Fruit fly (Drosophila melanogaster) whole organism, embryonic: ENCODE results near the gene CG42299.

ENCODE experiments used
- Atf3 ChIP-seq: fragments of 200-800 bp; sonication (Bioruptor generic); optimal IDR thresholded peaks from 3 replicates; lab custom pipeline; 2016; ENCODE audit warnings: missing biosample characterization, missing genetic modification characterization
- Awh ChIP-seq: fragments of 200-800 bp; sonication (Bioruptor generic); IDR thresholded peaks from 2 replicates; pipeline ENCODE4, ENCODE4 v1.3.6; 2022; ENCODE audit warnings: missing biosample characterization, missing genetic modification characterization
- Bdp1 ChIP-seq: fragments of 200-800 bp; sonication (Bioruptor generic); optimal IDR thresholded peaks from 3 replicates; lab custom pipeline; 2016; ENCODE audit warnings: missing biosample characterization, missing genetic modification characterization
- Blimp-1 ChIP-seq: fragments of 200-800 bp; sonication (Bioruptor generic); optimal IDR thresholded peaks from 3 replicates; lab custom pipeline; 2018; ENCODE audit warnings: missing biosample characterization, missing genetic modification characterization, mild to moderate bottlenecking, moderate library complexity, missing genetic modification reagents
- CG10147 ChIP-seq: fragments of 200-800 bp; sonication (Bioruptor generic); optimal IDR thresholded peaks from 2 replicates; lab custom pipeline; 2019; ENCODE audit warnings: missing biosample characterization, mild to moderate bottlenecking, missing genetic modification characterization, moderate library complexity
- CG10543 ChIP-seq: fragments of 200-800 bp; sonication (Bioruptor generic); optimal IDR thresholded peaks from 3 replicates; lab custom pipeline; 2017; ENCODE audit warnings: missing biosample characterization, mild to moderate bottlenecking, missing genetic modification characterization, moderate library complexity
- CG10565 ChIP-seq: fragments of 200-800 bp; sonication (Bioruptor generic); optimal IDR thresholded peaks from 3 replicates; lab custom pipeline; 2016; ENCODE audit warnings: missing biosample characterization, mild to moderate bottlenecking, missing genetic modification characterization
- CG10654 ChIP-seq: fragments of 200-800 bp; sonication (Bioruptor generic); optimal IDR thresholded peaks from 2 replicates; lab custom pipeline; 2016; ENCODE audit warnings: missing biosample characterization, missing genetic modification characterization
- CG11247 ChIP-seq: fragments of 200-800 bp; sonication (Bioruptor generic); IDR thresholded peaks from 2 replicates; pipeline ENCODE4 v1.3.6; 2022; ENCODE audit warnings: missing biosample characterization, missing genetic modification characterization
- CG12071 ChIP-seq: fragments of 200-800 bp; sonication (Bioruptor generic); optimal IDR thresholded peaks from 3 replicates; lab custom pipeline; 2018; ENCODE audit warnings: missing biosample characterization, mild to moderate bottlenecking, missing genetic modification characterization
- CG12744 ChIP-seq: fragments of 200-800 bp; sonication (Bioruptor generic); optimal IDR thresholded peaks from 2 replicates; lab custom pipeline; 2016; ENCODE audit warnings: missing biosample characterization, missing genetic modification characterization
- CG15479 ChIP-seq: fragments of 200-800 bp; sonication (Bioruptor generic); optimal IDR thresholded peaks from 3 replicates; lab custom pipeline; 2019; ENCODE audit warnings: missing biosample characterization, mild to moderate bottlenecking, missing genetic modification characterization, moderate library complexity
- CG1603 ChIP-seq: fragments of 200-800 bp; sonication (Bioruptor generic); optimal IDR thresholded peaks from 2 replicates; lab custom pipeline; 2019; ENCODE audit warnings: missing biosample characterization, mild to moderate bottlenecking, missing genetic modification characterization, moderate library complexity
- CG1647 ChIP-seq: fragments of 200-800 bp; sonication (Bioruptor generic); optimal IDR thresholded peaks from 3 replicates; lab custom pipeline; 2016; ENCODE audit warnings: missing biosample characterization, missing genetic modification characterization
- CG16813 ChIP-seq: fragments of 200-800 bp; sonication (Bioruptor generic); IDR thresholded peaks from 3 replicates; pipeline ENCODE4 v1.3.6; 2022; ENCODE audit warnings: missing biosample characterization, missing genetic modification characterization; ENCODE audit not compliant: partially characterized antibody
- CG17385 ChIP-seq: fragments of 200-800 bp; sonication (Bioruptor generic); optimal IDR thresholded peaks from 3 replicates; lab custom pipeline; 2018; ENCODE audit warnings: missing biosample characterization, mild to moderate bottlenecking, missing genetic modification characterization
- CG17802 ChIP-seq: fragments of 200-800 bp; sonication (Bioruptor generic); optimal IDR thresholded peaks from 2 replicates; lab custom pipeline; 2018; ENCODE audit warnings: missing biosample characterization, mild to moderate bottlenecking, missing genetic modification characterization, moderate library complexity
- CG18476 ChIP-seq: fragments of 200-800 bp; sonication (Bioruptor generic); optimal IDR thresholded peaks from 2 replicates; lab custom pipeline; 2016; ENCODE audit warnings: missing biosample characterization, mild to moderate bottlenecking, missing genetic modification characterization
- CG2199 ChIP-seq: fragments of 200-800 bp; sonication (Bioruptor generic); IDR thresholded peaks from 3 replicates; pipeline ENCODE4 v1.3.6; 2022; ENCODE audit warnings: missing biosample characterization, missing genetic modification characterization
- CG4424 ChIP-seq: fragments of 200-800 bp; sonication (Bioruptor generic); optimal IDR thresholded peaks from 3 replicates; lab custom pipeline; 2016; ENCODE audit warnings: missing biosample characterization, missing genetic modification characterization
- CG6254 ChIP-seq: fragments of 200-800 bp; sonication (Bioruptor generic); optimal IDR thresholded peaks from 3 replicates; lab custom pipeline; 2017; ENCODE audit warnings: mild to moderate bottlenecking, missing biosample characterization, missing genetic modification reagents, missing genetic modification characterization
- CG9876 ChIP-seq: fragments of 200-800 bp; sonication (Bioruptor generic); optimal IDR thresholded peaks from 2 replicates; lab custom pipeline; 2016; ENCODE audit warnings: missing biosample characterization, missing genetic modification characterization
- CkIIα-i1 ChIP-seq: fragments of 200-800 bp; sonication (Bioruptor generic); IDR thresholded peaks from 2 replicates; pipeline ENCODE4 v1.3.6; 2022; ENCODE audit warnings: missing biosample characterization, missing genetic modification characterization
- Dad ChIP-seq: fragments of 200-800 bp; sonication (Bioruptor generic); optimal IDR thresholded peaks from 3 replicates; lab custom pipeline; 2016; ENCODE audit warnings: missing biosample characterization, missing genetic modification characterization
- Dbx ChIP-seq: fragments of 200-800 bp; sonication (Bioruptor generic); IDR thresholded peaks from 3 replicates; pipeline ENCODE4 v1.3.6; 2022; ENCODE audit warnings: missing biosample characterization, missing genetic modification characterization
- Deaf1 ChIP-seq: fragments of 200-800 bp; optimal IDR thresholded peaks from 3 replicates; lab custom pipeline; 2019; ENCODE audit warnings: missing biosample characterization, mild to moderate bottlenecking, missing genetic modification characterization, moderate library complexity
- Dp ChIP-seq: fragments of 200-800 bp; sonication (Bioruptor generic); optimal IDR thresholded peaks from 2 replicates; lab custom pipeline; 2018; ENCODE audit warnings: missing biosample characterization, mild to moderate bottlenecking, missing genetic modification characterization, moderate library complexity
- H15 ChIP-seq: fragments of 200-800 bp; sonication (Bioruptor generic); IDR thresholded peaks from 3 replicates; pipeline ENCODE4 v1.3.6; 2022; ENCODE audit warnings: missing biosample characterization, missing genetic modification characterization
- HLH54F ChIP-seq: fragments of 200-800 bp; sonication (Bioruptor generic); optimal IDR thresholded peaks from 3 replicates; lab custom pipeline; 2016; ENCODE audit warnings: missing biosample characterization, missing genetic modification characterization
- HLHmδ ChIP-seq: fragments of 200-800 bp; sonication (Bioruptor generic); optimal IDR thresholded peaks from 2 replicates; lab custom pipeline; 2018; ENCODE audit warnings: missing biosample characterization, mild to moderate bottlenecking, missing genetic modification characterization, moderate library complexity
- Hsf ChIP-seq: fragments of 200-800 bp; sonication (Bioruptor generic); optimal IDR thresholded peaks from 3 replicates; lab custom pipeline; 2016; ENCODE audit warnings: missing biosample characterization, missing genetic modification characterization
- MTF-1 ChIP-seq: fragments of 200-800 bp; sonication (Bioruptor generic); optimal IDR thresholded peaks from 2 replicates; lab custom pipeline; 2018; ENCODE audit warnings: missing biosample characterization, mild to moderate bottlenecking, missing genetic modification characterization, borderline replicate concordance
- Optix ChIP-seq: fragments of 200-800 bp; sonication (Bioruptor generic); IDR thresholded peaks from 3 replicates; pipeline ENCODE4 v1.3.6; 2022; ENCODE audit warnings: missing biosample characterization, missing genetic modification characterization
- Ssrp ChIP-seq: fragments of 200-800 bp; sonication (Bioruptor generic); optimal IDR thresholded peaks from 2 replicates; lab custom pipeline; 2018; ENCODE audit warnings: missing biosample characterization, mild to moderate bottlenecking, missing genetic modification characterization, moderate library complexity
- Trl ChIP-seq, 3 experiments: fragments of >200 bp in 2 of 3; fragments of 200-800 bp in 1 of 3; sonication (Bioruptor generic) in 1 of 3; optimal IDR thresholded peaks; 2 replicates in 1 of 3; 3 replicates in 2 of 3; lab custom pipeline; 2016 to 2017; ENCODE audit warnings: missing biosample characterization in 1 of 3, missing genetic modification characterization in 1 of 3
- Xbp1 ChIP-seq: fragments of 200-800 bp; sonication (Bioruptor generic); optimal IDR thresholded peaks from 3 replicates; lab custom pipeline; 2016; ENCODE audit warnings: missing biosample characterization, mild to moderate bottlenecking, missing genetic modification characterization
- bab2 ChIP-seq: fragments of 200-800 bp; sonication (Bioruptor generic); optimal IDR thresholded peaks from 2 replicates; lab custom pipeline; 2016; ENCODE audit warnings: missing biosample characterization, missing genetic modification characterization
- bigmax ChIP-seq: fragments of 200-800 bp; sonication (Bioruptor generic); optimal IDR thresholded peaks from 2 replicates; lab custom pipeline; 2018; ENCODE audit warnings: missing biosample characterization, mild to moderate bottlenecking, missing genetic modification characterization
- crc ChIP-seq: fragments of 200-800 bp; sonication (Bioruptor generic); optimal IDR thresholded peaks from 2 replicates; lab custom pipeline; 2016; ENCODE audit warnings: missing biosample characterization, missing genetic modification characterization
- da ChIP-seq: fragments of 200-800 bp; sonication (Bioruptor generic); optimal IDR thresholded peaks from 2 replicates; lab custom pipeline; 2016; ENCODE audit warnings: missing biosample characterization, missing genetic modification characterization
- disco-r ChIP-seq: fragments of 200-800 bp; sonication (Bioruptor generic); optimal IDR thresholded peaks from 2 replicates; lab custom pipeline; 2016; ENCODE audit warnings: missing biosample characterization, missing genetic modification characterization
- dm ChIP-seq: fragments of 200-800 bp; sonication (Bioruptor generic); optimal IDR thresholded peaks from 3 replicates; lab custom pipeline; 2016; ENCODE audit warnings: missing biosample characterization, missing genetic modification characterization
- exex ChIP-seq: fragments of 200-800 bp; sonication (Bioruptor generic); optimal IDR thresholded peaks from 4 replicates; lab custom pipeline; 2018; ENCODE audit warnings: missing biosample characterization, mild to moderate bottlenecking, missing genetic modification characterization, moderate library complexity
- fd96Cb ChIP-seq: fragments of 200-800 bp; sonication (Bioruptor generic); optimal IDR thresholded peaks from 2 replicates; lab custom pipeline; 2018; ENCODE audit warnings: missing biosample characterization, mild to moderate bottlenecking, missing genetic modification characterization, moderate library complexity
- lola ChIP-seq, 3 experiments: fragments of >200 bp in 2 of 3; fragments of 200-800 bp in 1 of 3; sonication (Bioruptor generic) in 1 of 3; optimal IDR thresholded peaks; 2 replicates each; lab custom pipeline; 2017 to 2019; ENCODE audit warnings: missing biosample characterization in 3 of 3, missing genetic modification characterization in 3 of 3, mild to moderate bottlenecking in 1 of 3, moderate library complexity in 1 of 3
- maf-S ChIP-seq: fragments of 200-800 bp; sonication (Bioruptor generic); optimal IDR thresholded peaks from 2 replicates; lab custom pipeline; 2016; ENCODE audit warnings: missing biosample characterization, missing genetic modification characterization
- nau ChIP-seq: fragments of 200-800 bp; sonication (Bioruptor generic); optimal IDR thresholded peaks from 3 replicates; lab custom pipeline; 2017; ENCODE audit warnings: missing biosample characterization, mild to moderate bottlenecking, missing genetic modification characterization, missing genetic modification reagents
- sim ChIP-seq: fragments of 200-800 bp; sonication (Bioruptor generic); IDR thresholded peaks from 2 replicates; pipeline ENCODE4 v1.3.6; 2022; ENCODE audit warnings: missing biosample characterization, missing genetic modification characterization
- trem ChIP-seq: fragments of 200-800 bp; optimal IDR thresholded peaks from 3 replicates; lab custom pipeline; 2019; ENCODE audit warnings: missing biosample characterization, mild to moderate bottlenecking, missing genetic modification characterization, moderate library complexity

CG42299 gene

DNA sequence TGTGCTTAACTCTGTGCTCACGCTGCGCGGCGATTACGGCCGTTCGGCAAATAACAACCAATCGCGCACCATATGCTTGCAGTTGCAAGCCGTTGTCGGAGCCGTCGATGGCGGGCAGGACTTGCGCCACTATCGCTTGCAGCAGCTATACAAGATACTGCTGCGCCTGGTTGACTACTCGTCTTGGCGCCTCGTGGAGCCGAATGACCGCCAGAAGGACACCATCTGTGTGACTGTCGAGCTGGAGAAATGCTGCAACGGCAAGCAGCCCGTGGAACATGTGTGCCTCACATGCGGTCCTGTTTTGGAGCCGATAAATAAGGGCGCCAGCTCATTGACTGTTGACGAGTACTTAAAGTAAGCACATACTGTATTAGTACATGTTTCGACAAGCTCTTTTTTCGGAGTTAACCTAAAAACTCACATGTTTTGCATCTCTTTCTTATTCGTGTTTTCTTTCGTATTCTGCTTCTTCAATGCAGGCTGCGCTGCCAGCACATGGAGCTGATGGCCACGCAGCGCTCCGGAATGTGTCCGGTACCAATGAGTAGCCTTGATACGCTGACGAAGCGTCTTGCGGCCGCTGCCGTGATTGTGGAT lies 8.5 kb upstream of the CG42299 start (continued):
- TF ChIP-seq CG17385 (peak; percentile 27), Deaf1 (tag; lab: Kevin White, UChicago) (no peak), Dad (GFP tag; lab: Kevin White, UChicago) (no peak), dm (peak; percentile 76), HLH54F (no peak), CG16813 (0 out of 3 replicates have a peak, but pooled peaks have one; percentile 10), CG9876 (GFP tag; lab: Kevin White, UChicago) (no peak), fd96Cb (tag; lab: Kevin White, UChicago) (no peak), Optix (GFP tag; lab: Robert Waterston, UW) (no peak), CG6254 (GFP tag; lab: Kevin White, UChicago) (no peak), nau (no peak), Dbx (GFP tag; lab: Robert Waterston, UW) (no peak), CG10147 (GFP tag; lab: Kevin White, UChicago) (no peak), CG15479 (GFP tag; lab: Kevin White, UChicago) (peak; percentile 6), maf-S (GFP tag; lab: Kevin White, UChicago) (no peak), lola (GFP tag; optimal IDR thresholded peaks at IDR 0.05; lab: Kevin White, UChicago) (no peak), CG12071 (GFP tag; lab: Kevin White, UChicago) (no peak), bigmax (GFP tag; lab: Kevin White, UChicago) (peak; percentile 81)

DNA sequence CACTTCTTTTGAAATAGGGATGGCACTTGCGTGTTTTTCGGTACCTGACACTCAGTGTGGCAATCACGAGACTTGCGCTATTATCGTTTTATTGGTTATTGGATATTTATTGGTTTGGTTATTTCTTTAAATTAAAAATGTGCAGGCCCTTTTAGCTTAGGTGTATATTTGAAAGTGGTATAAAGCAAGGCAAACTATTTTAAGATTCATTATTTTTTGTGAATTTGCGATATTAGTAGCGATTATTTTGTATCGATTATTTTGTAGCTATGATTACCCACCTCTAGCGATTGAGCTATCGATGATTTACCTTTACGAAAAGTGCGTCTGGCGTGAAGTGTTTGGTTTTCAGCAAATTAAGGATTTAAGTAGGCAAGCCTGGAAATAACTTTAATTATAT lies 7.4 kb upstream of the CG42299 start, which contains the start of the genes CG9215 and CG8097:
TSS of gene CG9215 (minus strand) at position 22 of the 400 bp plus-strand sequence.
TSS of gene CG8097 (plus strand) at position 307 of the 400 bp plus-strand sequence.
- TF ChIP-seq CG4424 (GFP tag; lab: Kevin White, UChicago) (no peak), Awh (GFP tag; lab: Robert Waterston, UW) (no peak), Blimp-1 (GFP tag; lab: Kevin White, UChicago) (no peak), CG1603 (tag; lab: Kevin White, UChicago) (no peak), Hsf (GFP tag; lab: Kevin White, UChicago) (peak; percentile 65), trem (tag; lab: Kevin White, UChicago) (peak; percentile 76), Atf3 (GFP tag; lab: Kevin White, UChicago) (no peak), crc (GFP tag; lab: Kevin White, UChicago) (no peak), exex (tag; lab: Kevin White, UChicago) (no peak), da (no peak), disco-r (GFP tag; lab: Kevin White, UChicago) (no peak), CG18476 (peak; percentile 1), CG11247 (GFP tag; lab: Robert Waterston, UW) (no peak), CG6254 (GFP tag; lab: Kevin White, UChicago) (no peak), HLHmδ (GFP tag; lab: Kevin White, UChicago) (no peak), CG12744 (GFP tag; lab: Kevin White, UChicago) (no peak), CG17802 (tag; lab: Kevin White, UChicago) (no peak), MTF-1 (GFP tag; lab: Kevin White, UChicago) (no peak), CG10543 (peak; percentile 37), sim (GFP tag; lab: Robert Waterston, UW) (no peak), Trl (optimal IDR thresholded peaks at IDR 0.05; lab: Kevin White, UChicago) (no peak), Trl (GFP tag; optimal IDR thresholded peaks at IDR 0.05; lab: Kevin White, UChicago) (peak; percentile 6), bab2 (GFP tag; lab: Kevin White, UChicago) (peak; percentile 41), CkIIα-i1 (GFP tag; lab: Robert Waterston, UW) (no peak), maf-S (GFP tag; lab: Kevin White, UChicago) (peak; percentile 39), CG10565 (GFP tag; lab: Kevin White, UChicago) (no peak), CG10654 (GFP tag; lab: Kevin White, UChicago) (peak; percentile 12), CG1647 (GFP tag; lab: Kevin White, UChicago) (no peak), CG2199 (GFP tag; lab: Robert Waterston, UW) (no peak), Xbp1 (GFP tag; lab: Kevin White, UChicago) (peak; percentile 39), Dp (GFP tag; lab: Kevin White, UChicago) (peak; percentile 54), H15 (no peak), Ssrp (tag; lab: Kevin White, UChicago) (peak; percentile 10), Bdp1 (GFP tag; lab: Kevin White, UChicago) (no peak)
